Worm (Caenorhabditis elegans): ENCODE measurements around the gene cest-5.1.

The cest-5.1 gene

DNA sequence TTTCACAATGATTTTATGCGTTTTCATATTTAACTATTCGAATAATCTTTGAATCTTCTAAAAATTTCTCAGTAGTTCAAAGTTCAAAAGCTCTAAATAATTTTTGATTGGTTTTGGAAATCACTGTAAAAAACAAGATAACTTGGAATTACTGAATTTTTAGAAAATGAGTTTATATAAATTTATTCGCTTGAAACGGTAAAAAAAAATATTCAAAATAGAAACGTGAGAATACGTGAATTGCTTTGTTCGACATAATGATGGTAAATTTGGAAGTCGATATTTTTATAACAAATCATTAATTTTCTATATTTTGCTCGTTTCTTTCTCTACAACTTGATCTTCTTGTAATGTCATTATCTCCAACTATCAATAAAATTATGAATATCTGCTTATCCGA lies 8.2 kb downstream of the cest-5.1 start, which contains the start of gene C01B10.44:
Gene C01B10.44, plus strand, starts transcription at position 301 of the 400 bp plus-strand sequence.
- no peak for TF ChIP-seq bed-2 (GFP tag; IDR thresholded peaks at IDR 0.05)
- TF ChIP-seq hlh-26 (GFP tag; conservative IDR thresholded peaks at IDR 0.05) = no peak
- TF ChIP-seq lir-1 (GFP tag; conservative IDR thresholded peaks at IDR 0.05) = no peak
- no peak for TF ChIP-seq akir-1 (GFP tag; optimal IDR thresholded peaks at IDR 0.05)
- TF ChIP-seq nhr-179 (tag; optimal IDR thresholded peaks at IDR 0.05) = no peak
- TF ChIP-seq ama-1 (optimal IDR thresholded peaks at IDR 0.05) = no peak
- no peak for TF ChIP-seq ama-1 (GFP tag; optimal IDR thresholded peaks at IDR 0.05)
- TF ChIP-seq C06A6.2 (GFP tag; conservative IDR thresholded peaks at IDR 0.05) = no peak
- TF ChIP-seq unc-62 (GFP tag; optimal IDR thresholded peaks at IDR 0.05) = no peak
- no peak for TF ChIP-seq hmg-20 (GFP tag; IDR thresholded peaks at IDR 0.05)

DNA sequence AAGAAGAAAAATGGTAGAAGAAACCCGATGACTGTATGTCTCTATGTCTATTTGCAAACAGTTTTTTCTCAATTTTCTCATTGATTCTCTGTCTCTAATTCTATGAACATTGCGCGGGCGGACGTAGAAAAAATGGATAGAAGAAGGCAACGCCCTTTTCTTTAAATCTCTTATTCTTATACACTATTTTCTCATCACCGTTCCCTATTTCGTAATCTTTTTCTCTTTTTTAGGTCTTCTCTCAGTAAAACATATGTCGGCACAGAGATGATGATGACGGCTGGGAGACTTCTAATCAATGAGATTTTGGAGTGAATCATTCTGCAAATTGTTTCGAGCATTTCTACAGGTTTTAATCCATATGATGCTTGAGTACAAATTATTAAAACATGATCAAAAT lies 9.4 kb downstream of the cest-5.1 start:
- TF ChIP-seq pha-4 (tag; optimal IDR thresholded peaks at IDR 0.05) (no peak), somi-1 (GFP tag; optimal IDR thresholded peaks at IDR 0.05) (peak; percentile 4), dox-1 (GFP tag; IDR thresholded peaks at IDR 0.05) (no peak), cebp-1 (GFP tag; IDR thresholded peaks at IDR 0.05) (peak; percentile 70), cebp-1 (tag; optimal IDR thresholded peaks at IDR 0.05) (peak; percentile 89)

ce11 chrIV:6621252-6621651 lies 10.3 kb downstream of the cest-5.1 start, which contains the start of gene C01B10.3:
Gene C01B10.3 (minus strand): TSS chrIV:6621352.
- TF ChIP-seq repo-1 (tag; optimal IDR thresholded peaks at IDR 0.05) (no peak), snpc-1.3 (tag; optimal IDR thresholded peaks at IDR 0.05; ENCODE audit: insufficient read depth) (no peak), dpff-1 (tag; optimal IDR thresholded peaks at IDR 0.05) (no peak), lin-26 (GFP tag; IDR thresholded peaks at IDR 0.05) (no peak), lin-35 (GFP tag; optimal IDR thresholded peaks at IDR 0.05) (no peak), akir-1 (GFP tag; optimal IDR thresholded peaks at IDR 0.05) (no peak), C17E4.6 (GFP tag; IDR thresholded peaks at IDR 0.05) (no peak), dox-1 (GFP tag; IDR thresholded peaks at IDR 0.05) (no peak), nhr-179 (tag; optimal IDR thresholded peaks at IDR 0.05) (no peak), egl-44 (GFP tag; IDR thresholded peaks at IDR 0.05) (no peak)

DNA sequence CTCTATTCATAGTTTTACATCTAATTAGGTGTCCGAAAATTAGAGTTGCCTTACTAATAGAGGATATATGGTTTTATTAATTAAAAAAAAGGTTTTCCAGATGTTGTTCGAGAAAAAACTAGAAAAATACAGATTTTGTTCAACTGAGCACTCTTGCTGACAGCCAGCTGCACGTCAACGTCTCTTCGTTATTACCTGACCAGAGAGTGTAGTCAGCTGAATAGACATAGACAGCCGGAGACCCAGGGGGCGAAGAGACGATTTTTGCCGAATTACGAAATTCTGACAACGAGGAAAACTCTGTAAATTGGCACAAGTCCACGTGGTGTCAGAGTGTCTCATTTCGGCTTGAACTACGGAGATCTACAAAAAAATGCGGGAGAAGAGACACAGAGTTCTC lies 12.9 kb downstream of the cest-5.1 start:
- TF ChIP-seq attf-5 (GFP tag; optimal IDR thresholded peaks at IDR 0.05) = peak; percentile 81
- peak; percentile 27 for TF ChIP-seq nhr-80 (tag; optimal IDR thresholded peaks at IDR 0.05)
- no peak for TF ChIP-seq D2030.7 (GFP tag; IDR thresholded peaks at IDR 0.05)
- peak; percentile 0 for TF ChIP-seq ztf-18 (tag; optimal IDR thresholded peaks at IDR 0.05)
- TF ChIP-seq lin-40 (tag; optimal IDR thresholded peaks at IDR 0.05) = peak; percentile 3
- TF ChIP-seq hmg-1.2 (GFP tag; IDR thresholded peaks at IDR 0.05) = peak; percentile 52; the same call in 1 of the 2 replicates
- no peak for TF ChIP-seq lin-35 (GFP tag; optimal IDR thresholded peaks at IDR 0.05)
- TF ChIP-seq cebp-1 (GFP tag; IDR thresholded peaks at IDR 0.05) = peak; percentile 83
- peak; percentile 95 for TF ChIP-seq cebp-1 (tag; optimal IDR thresholded peaks at IDR 0.05)
- no peak for TF ChIP-seq ceh-91 (GFP tag; IDR thresholded peaks at IDR 0.05)
- no peak for TF ChIP-seq zim-3 (tag; optimal IDR thresholded peaks at IDR 0.05)
- TF ChIP-seq attf-3 (GFP tag; conservative IDR thresholded peaks at IDR 0.05) = no peak

DNA sequence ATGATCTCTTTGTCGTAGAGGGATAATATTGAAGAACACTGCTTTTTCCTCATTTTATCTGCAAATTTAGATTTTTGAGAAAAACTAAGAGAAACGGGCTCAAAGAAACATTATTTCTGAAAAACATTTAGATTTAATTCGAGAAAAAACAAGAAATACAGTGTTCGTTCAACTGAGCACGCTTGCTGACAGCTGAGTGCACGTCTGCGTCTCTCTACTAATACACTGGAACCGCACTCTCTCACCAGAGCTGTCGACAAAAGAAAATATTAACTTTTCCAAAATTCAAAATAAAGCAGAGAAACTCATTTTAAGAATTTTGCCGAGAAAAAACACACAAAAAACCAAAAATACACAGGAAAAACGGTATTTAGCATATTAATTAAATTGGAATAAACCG lies 18.3 kb downstream of the cest-5.1 start, which contains the start of gene drh-1:
Gene drh-1, minus strand, starts transcription at position 58 of the 400 bp plus-strand sequence.
- TF ChIP-seq ztf-28 (GFP tag; IDR thresholded peaks at IDR 0.05) (no peak), hsf-1 (GFP tag; IDR thresholded peaks at IDR 0.05) (peak; percentile 45; the same call in 1 of the 2 replicates), ztf-18 (tag; optimal IDR thresholded peaks at IDR 0.05) (no peak), Y53G8AR.9 (GFP tag; conservative IDR thresholded peaks at IDR 0.05) (no peak), F22D6.2 (tag; optimal IDR thresholded peaks at IDR 0.05) (no peak), Y95B8A.8 (GFP tag; IDR thresholded peaks at IDR 0.05) (no peak), madf-8 (GFP tag; conservative IDR thresholded peaks at IDR 0.05) (no peak), attf-5 (GFP tag; optimal IDR thresholded peaks at IDR 0.05) (peak; percentile 27), F57A8.1 (GFP tag; optimal IDR thresholded peaks at IDR 0.05) (no peak), F23B12.7 (tag; optimal IDR thresholded peaks at IDR 0.05; ENCODE audit: insufficient read depth) (peak; percentile 16), C17E4.6 (GFP tag; IDR thresholded peaks at IDR 0.05) (no peak), lag-1 (GFP tag; IDR thresholded peaks at IDR 0.05) (no peak), lsl-1 (GFP tag; optimal IDR thresholded peaks at IDR 0.05) (peak; percentile 32), zim-3 (tag; optimal IDR thresholded peaks at IDR 0.05) (no peak), F39B2.1 (GFP tag; IDR thresholded peaks at IDR 0.05) (no peak), mcd-1 (GFP tag; IDR thresholded peaks at IDR 0.05) (peak; percentile 51; the same call in 1 of the 2 replicates)
